Worm (Caenorhabditis elegans) whole organism, L2 larva: Measurements from ENCODE around the gene C55A6.1.

Experiments
- C34F6.9 ChIP-seq: fragments of 150-350 bp; optimal IDR thresholded peaks from 2 replicates; lab custom pipeline; 2014; ENCODE audit warnings: missing biosample characterization, missing genetic modification characterization
- F13H6.1 ChIP-seq: sonication (generic microtip); optimal IDR thresholded peaks from 2 replicates; lab custom pipeline; 2016; ENCODE audit warnings: missing genetic modification characterization, missing compliant biosample characterization
- R02D3.7 ChIP-seq: fragments of 150-350 bp; optimal IDR thresholded peaks from 2 replicates; lab custom pipeline; 2014; ENCODE audit warnings: missing biosample characterization, missing genetic modification characterization
- Y55F3AM.14 ChIP-seq: fragments of 200-800 bp; sonication (Bioruptor generic); optimal IDR thresholded peaks from 2 replicates; lab custom pipeline; 2018; ENCODE audit warnings: mild to moderate bottlenecking, missing genetic modification characterization, missing compliant biosample characterization
- ZK546.5 ChIP-seq: sonication (generic microtip); optimal IDR thresholded peaks from 2 replicates; lab custom pipeline; 2017; ENCODE audit warnings: missing biosample characterization, missing genetic modification characterization
- alr-1 ChIP-seq: fragments of 150-350 bp; optimal IDR thresholded peaks from 2 replicates; lab custom pipeline; 2014; ENCODE audit warnings: missing biosample characterization, missing genetic modification characterization
- aly-2 ChIP-seq: fragments of 150-350 bp; optimal IDR thresholded peaks from 2 replicates; lab custom pipeline; 2014; ENCODE audit warnings: missing biosample characterization, missing genetic modification characterization
- crh-2 ChIP-seq: sonication (generic microtip); optimal IDR thresholded peaks from 2 replicates; lab custom pipeline; 2017; ENCODE audit warnings: missing biosample characterization, missing genetic modification characterization
- dmd-4 ChIP-seq: sonication (generic microtip); optimal IDR thresholded peaks from 2 replicates; lab custom pipeline; 2017; ENCODE audit warnings: missing biosample characterization, missing genetic modification characterization
- egl-27 ChIP-seq: sonication (generic microtip); optimal IDR thresholded peaks from 3 replicates; lab custom pipeline; 2017; ENCODE audit warnings: missing biosample characterization, missing genetic modification reagents, missing genetic modification characterization
- elt-1 ChIP-seq: fragments of 150-350 bp; optimal IDR thresholded peaks from 2 replicates; lab custom pipeline; 2014; ENCODE audit warnings: missing biosample characterization, missing genetic modification characterization
- elt-3 ChIP-seq: sonication (generic microtip); optimal IDR thresholded peaks from 2 replicates; lab custom pipeline; 2017; ENCODE audit warnings: missing biosample characterization, missing genetic modification characterization
- fos-1 ChIP-seq: fragments of 150-350 bp; optimal IDR thresholded peaks from 2 replicates; lab custom pipeline; 2014; ENCODE audit warnings: missing biosample characterization, missing genetic modification characterization
- gmeb-1 ChIP-seq: fragments of 150-350 bp; optimal IDR thresholded peaks from 2 replicates; lab custom pipeline; 2014; ENCODE audit warnings: missing biosample characterization, missing genetic modification characterization
- lsy-2 ChIP-seq, 2 experiments: fragments of 150-350 bp in 1 of 2; sonication (generic microtip) in 1 of 2; optimal IDR thresholded peaks; 2 replicates each; lab custom pipeline; 2014 to 2017; ENCODE audit warnings: missing biosample characterization in 2 of 2, missing genetic modification characterization in 2 of 2
- mdl-1 ChIP-seq, 2 experiments: fragments of 150-350 bp in 1 of 2; sonication (generic microtip) in 1 of 2; optimal IDR thresholded peaks; 2 replicates each; lab custom pipeline; 2017; ENCODE audit warnings: missing biosample characterization in 2 of 2, missing genetic modification characterization in 2 of 2
- nhr-10 ChIP-seq: sonication (generic microtip); optimal IDR thresholded peaks from 2 replicates; lab custom pipeline; 2017; ENCODE audit warnings: missing biosample characterization, missing genetic modification characterization
- nhr-12 ChIP-seq: fragments of 150-350 bp; optimal IDR thresholded peaks from 2 replicates; lab custom pipeline; 2014; ENCODE audit warnings: missing biosample characterization, missing genetic modification characterization
- nhr-129 ChIP-seq: fragments of 150-350 bp; optimal IDR thresholded peaks from 2 replicates; lab custom pipeline; 2014; ENCODE audit warnings: missing biosample characterization, missing genetic modification characterization
- nhr-21 ChIP-seq: fragments of 150-350 bp; optimal IDR thresholded peaks from 2 replicates; lab custom pipeline; 2014; ENCODE audit warnings: missing biosample characterization, missing genetic modification characterization
- nhr-23 ChIP-seq: fragments of 150-350 bp; optimal IDR thresholded peaks from 2 replicates; lab custom pipeline; 2014; ENCODE audit warnings: missing biosample characterization, missing genetic modification reagents, missing genetic modification characterization
- nhr-237 ChIP-seq: fragments of 150-350 bp; optimal IDR thresholded peaks from 2 replicates; lab custom pipeline; 2014; ENCODE audit warnings: missing biosample characterization, missing genetic modification characterization
- nhr-25 ChIP-seq: fragments of 150-350 bp; sonication (generic microtip); optimal IDR thresholded peaks from 3 replicates; lab custom pipeline; 2014; ENCODE audit warnings: missing biosample characterization, missing genetic modification characterization
- nhr-6 ChIP-seq: fragments of 150-350 bp; optimal IDR thresholded peaks from 2 replicates; lab custom pipeline; 2014; ENCODE audit warnings: missing biosample characterization, missing genetic modification characterization
- nhr-77 ChIP-seq: fragments of 150-350 bp; optimal IDR thresholded peaks from 2 replicates; lab custom pipeline; 2014; ENCODE audit warnings: missing biosample characterization, missing genetic modification characterization
- peb-1 ChIP-seq: fragments of 150-350 bp; optimal IDR thresholded peaks from 2 replicates; lab custom pipeline; 2014; ENCODE audit warnings: missing biosample characterization, missing genetic modification characterization
- sem-4 ChIP-seq: fragments of 150-350 bp; optimal IDR thresholded peaks from 2 replicates; lab custom pipeline; 2014; ENCODE audit warnings: missing biosample characterization, missing genetic modification reagents, missing genetic modification characterization
- skn-1 ChIP-seq: sonication (generic microtip); optimal IDR thresholded peaks from 2 replicates; lab custom pipeline; 2017; ENCODE audit warnings: missing biosample characterization, missing genetic modification characterization
- sma-3 ChIP-seq: sonication (generic microtip); optimal IDR thresholded peaks from 2 replicates; lab custom pipeline; 2016; ENCODE audit warnings: missing genetic modification reagents, missing genetic modification characterization, missing compliant biosample characterization
- sma-9 ChIP-seq, 2 experiments: fragments of 150-350 bp in 1 of 2; sonication (generic microtip) in 1 of 2; optimal IDR thresholded peaks; 2 replicates each; lab custom pipeline; 2014 to 2016; ENCODE audit warnings: missing genetic modification characterization in 2 of 2, mild to moderate bottlenecking in 1 of 2, missing biosample characterization in 1 of 2, missing compliant biosample characterization in 1 of 2, missing genetic modification reagents in 1 of 2, moderate library complexity in 1 of 2
- snpc-4 ChIP-seq: fragments of 150-350 bp; optimal IDR thresholded peaks from 2 replicates; lab custom pipeline; 2014; ENCODE audit warnings: missing biosample characterization, missing genetic modification characterization
- unc-39 ChIP-seq: fragments of 150-350 bp; optimal IDR thresholded peaks from 2 replicates; lab custom pipeline; 2014; ENCODE audit warnings: missing biosample characterization, missing genetic modification characterization
- unc-55 ChIP-seq: fragments of 150-350 bp; sonication (generic microtip); optimal IDR thresholded peaks from 3 replicates; lab custom pipeline; 2014; ENCODE audit warnings: missing biosample characterization, missing genetic modification reagents, missing genetic modification characterization
- unc-62 ChIP-seq: fragments of 150-350 bp; optimal IDR thresholded peaks from 2 replicates; lab custom pipeline; 2014; ENCODE audit warnings: missing biosample characterization, missing genetic modification reagents, missing genetic modification characterization
- zag-1 ChIP-seq: fragments of 150-350 bp; optimal IDR thresholded peaks from 2 replicates; lab custom pipeline; 2014; ENCODE audit warnings: missing biosample characterization, missing genetic modification characterization
- ztf-11 ChIP-seq: sonication (generic microtip); optimal IDR thresholded peaks from 2 replicates; lab custom pipeline; 2017; ENCODE audit warnings: missing biosample characterization, missing genetic modification characterization
- ztf-4 ChIP-seq: fragments of 150-350 bp; optimal IDR thresholded peaks from 2 replicates; lab custom pipeline; 2014; ENCODE audit warnings: missing biosample characterization, missing genetic modification characterization

Gene C55A6.1

ce11 chrV:11496283-11496682, 8.5 kb downstream of the C55A6.1 start, which contains the start of gene htrl-1:
TSS of gene htrl-1 (minus strand) at chrV:11496383.
- TF ChIP-seq C34F6.9 (tag; lab: Kevin White, UChicago): no peak
- TF ChIP-seq, all 48 proteins: peak for 0

- TF ChIP-seq crh-2 (tag; lab: Kevin White, UChicago): no peak
- no peak for TF ChIP-seq unc-62 (GFP tag; lab: Kevin White, UChicago)
- TF ChIP-seq unc-55 (GFP tag; lab: Kevin White, UChicago): no peak
- TF ChIP-seq aly-2 (tag; lab: Kevin White, UChicago): no peak
- TF ChIP-seq sma-9 (GFP tag; optimal IDR thresholded peaks at IDR 0.05; lab: Kevin White, UChicago): no peak
- no peak for TF ChIP-seq sma-9 (tag; optimal IDR thresholded peaks at IDR 0.05; lab: Kevin White, UChicago)
- no peak for TF ChIP-seq gmeb-1 (tag; lab: Kevin White, UChicago)
- no peak for TF ChIP-seq nhr-77 (tag; lab: Kevin White, UChicago)
- TF ChIP-seq peb-1: no peak
- no peak for TF ChIP-seq nhr-23 (tag; lab: Kevin White, UChicago)
- TF ChIP-seq Y55F3AM.14 (GFP tag; lab: Kevin White, UChicago): no peak
- TF ChIP-seq nhr-6 (tag; lab: Kevin White, UChicago): no peak
- TF ChIP-seq C34F6.9 (tag; lab: Kevin White, UChicago): no peak
Measured at ce11 chrV:11492456-11492855, 12.3 kb downstream of the C55A6.1 start, which contains the start of gene T11F9.21. TSS of gene T11F9.21 (plus strand) at chrV:11492756.

ce11 chrV:11490382-11490781, 14.4 kb downstream of the C55A6.1 start, which contains the start of gene dhs-19:
TSS of gene dhs-19 (minus strand) at chrV:11490482.
- TF ChIP-seq snpc-4 (tag; lab: Kevin White, UChicago) (no peak), ztf-11 (tag; lab: Kevin White, UChicago) (no peak), peb-1 (no peak), alr-1 (no peak), egl-27 (tag; lab: Kevin White, UChicago) (no peak), nhr-25 (tag; lab: Kevin White, UChicago) (no peak), R02D3.7 (tag; lab: Kevin White, UChicago) (no peak), sma-3 (GFP tag; lab: Kevin White, UChicago) (no peak), nhr-77 (tag; lab: Kevin White, UChicago) (no peak), skn-1 (tag; lab: Kevin White, UChicago) (no peak), unc-55 (GFP tag; lab: Kevin White, UChicago) (no peak)
- TF ChIP-seq, all 48 proteins: peak for 0

- TF ChIP-seq sma-9 (GFP tag; optimal IDR thresholded peaks at IDR 0.05; lab: Kevin White, UChicago): no peak
- no peak for TF ChIP-seq sma-9 (tag; optimal IDR thresholded peaks at IDR 0.05; lab: Kevin White, UChicago)
- no peak for TF ChIP-seq elt-1
- TF ChIP-seq sem-4 (tag; lab: Kevin White, UChicago): no peak
- TF ChIP-seq nhr-10 (tag; lab: Kevin White, UChicago): no peak
- no peak for TF ChIP-seq nhr-237 (tag; lab: Kevin White, UChicago)
- no peak for TF ChIP-seq egl-27 (tag; lab: Kevin White, UChicago)
- TF ChIP-seq R02D3.7 (tag; lab: Kevin White, UChicago): no peak
- TF ChIP-seq nhr-23 (tag; lab: Kevin White, UChicago): no peak
- no peak for TF ChIP-seq ztf-11 (tag; lab: Kevin White, UChicago)
- no peak for TF ChIP-seq ztf-4
- TF ChIP-seq unc-62 (GFP tag; lab: Kevin White, UChicago): no peak
- no peak for TF ChIP-seq lsy-2 (tag; optimal IDR thresholded peaks at IDR 0.05; lab: Kevin White, UChicago)
- TF ChIP-seq ZK546.5 (tag; lab: Kevin White, UChicago): no peak
- TF ChIP-seq unc-39 (tag; lab: Kevin White, UChicago): no peak
- TF ChIP-seq nhr-25 (tag; lab: Kevin White, UChicago): no peak
- no peak for TF ChIP-seq F13H6.1 (tag; lab: Kevin White, UChicago)
- no peak for TF ChIP-seq elt-3
- TF ChIP-seq peb-1: no peak
- TF ChIP-seq C34F6.9 (tag; lab: Kevin White, UChicago): no peak
- no peak for TF ChIP-seq unc-55 (GFP tag; lab: Kevin White, UChicago)
Measured at ce11 chrV:11488288-11488687, 16.5 kb downstream of the C55A6.1 start.

- TF ChIP-seq sma-9 (GFP tag; optimal IDR thresholded peaks at IDR 0.05; lab: Kevin White, UChicago): no peak
- TF ChIP-seq sma-9 (tag; optimal IDR thresholded peaks at IDR 0.05; lab: Kevin White, UChicago): no peak
- TF ChIP-seq lsy-2 (tag; optimal IDR thresholded peaks at IDR 0.05; lab: Kevin White, UChicago): no peak
- no peak for TF ChIP-seq nhr-77 (tag; lab: Kevin White, UChicago)
- no peak for TF ChIP-seq ztf-11 (tag; lab: Kevin White, UChicago)
- TF ChIP-seq Y55F3AM.14 (GFP tag; lab: Kevin White, UChicago): no peak
- TF ChIP-seq snpc-4 (tag; lab: Kevin White, UChicago): no peak
- no peak for TF ChIP-seq dmd-4
- no peak for TF ChIP-seq nhr-23 (tag; lab: Kevin White, UChicago)
- TF ChIP-seq fos-1 (tag; lab: Kevin White, UChicago): no peak
- TF ChIP-seq C34F6.9 (tag; lab: Kevin White, UChicago): no peak
- TF ChIP-seq zag-1 (tag; lab: Kevin White, UChicago): no peak
- no peak for TF ChIP-seq nhr-12 (tag; lab: Kevin White, UChicago)
- TF ChIP-seq nhr-25 (tag; lab: Kevin White, UChicago): no peak
- no peak for TF ChIP-seq nhr-129 (tag; lab: Kevin White, UChicago)
- TF ChIP-seq gmeb-1 (tag; lab: Kevin White, UChicago): no peak
- TF ChIP-seq mdl-1 (tag; optimal IDR thresholded peaks at IDR 0.05; lab: Kevin White, UChicago): no peak
- TF ChIP-seq ztf-4: no peak
- TF ChIP-seq R02D3.7 (tag; lab: Kevin White, UChicago): no peak
- no peak for TF ChIP-seq nhr-21 (tag; lab: Kevin White, UChicago)
Measured at ce11 chrV:11486680-11487079, 18.1 kb downstream of the C55A6.1 start, which contains the start of gene T11F9.10. TSS of gene T11F9.10 (plus strand) at chrV:11486980.
